Fruit fly (Drosophila melanogaster) whole organism: ENCODE results near the gene CG6739.

Source experiments
- CG8478 ChIP-seq: fragments of >200 bp; optimal IDR thresholded peaks from 2 replicates; lab custom pipeline; 2018; ENCODE audit warnings: inconsistent platforms
- Dll ChIP-seq: fragments of >200 bp; optimal IDR thresholded peaks from 2 replicates; lab custom pipeline; 2017
- EcR ChIP-seq, 2 experiments: fragments of >200 bp; optimal IDR thresholded peaks; 2 replicates each; lab custom pipeline; 2017; ENCODE audit warnings: missing biosample characterization in 2 of 2, missing genetic modification characterization in 2 of 2, missing genetic modification reagents in 2 of 2
- psq ChIP-seq: fragments of >200 bp; optimal IDR thresholded peaks from 2 replicates; lab custom pipeline; 2017
- usp ChIP-seq: fragments of >200 bp; optimal IDR thresholded peaks from 2 replicates; lab custom pipeline; 2017; ENCODE audit warnings: missing biosample characterization, missing genetic modification characterization, mixed read lengths

DNA sequence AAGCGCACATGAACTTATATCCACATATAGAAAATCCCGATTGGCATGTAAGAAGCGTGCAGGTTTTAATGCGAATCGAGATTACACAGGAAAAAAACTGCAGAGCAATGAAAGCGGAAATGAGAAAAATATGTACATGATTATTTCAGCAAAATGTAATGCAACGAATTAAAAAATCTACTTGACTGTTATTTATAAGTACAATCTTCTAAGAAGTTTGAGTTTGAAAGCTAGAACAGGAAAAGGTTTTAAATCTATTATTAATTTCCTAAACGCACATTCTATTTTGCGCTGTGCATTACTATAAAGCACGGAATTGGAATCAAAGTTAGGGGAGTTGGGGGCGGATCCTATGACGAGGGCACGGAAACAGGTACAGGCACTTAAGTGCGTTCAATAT, 6.3 kb upstream of the CG6739 start:
- no peak for TF ChIP-seq Dll
- TF ChIP-seq psq (lab: Kevin White, UChicago) = no peak
- TF ChIP-seq usp = no peak
- no peak for TF ChIP-seq EcR (GFP tag; optimal IDR thresholded peaks at IDR 0.05; lab: Kevin White, UChicago)
- TF ChIP-seq CG8478 (lab: Kevin White, UChicago) = no peak
